Comparison of ENCODE assay signal across 5 fruit fly cellular contexts in genomic region chr3R:15410689-15411587, dm6.
TF ChIP-seq lines count a peak whose summit lies in the region.

No protein-coding gene starts in this region.

- no peak for TF ChIP-seq CTCF in whole organism, embryonic (GFP tag; optimal IDR thresholded peaks at IDR 0.05; lab: Kevin White, UChicago)

TF ChIP-seq in whole organism, adult, 20 proteins besides CTCF, POLR2A, EP300 and RAD21:
- TF ChIP-seq CG7101 (tag; optimal IDR thresholded peaks at IDR 0.05; lab: Kevin White, UChicago) (no peak), tj (GFP tag; optimal IDR thresholded peaks at IDR 0.05; lab: Kevin White, UChicago) (peak; percentile 99), kay (GFP tag; lab: Kevin White, UChicago; ENCODE audit: borderline replicate concordance) (peak; percentile 79), CG12768 (GFP tag; optimal IDR thresholded peaks at IDR 0.05; lab: Kevin White, UChicago) (peak; percentile 65)
TF ChIP-seq in whole organism, adult: peak in this region for 3.

TF ChIP-seq in whole organism, embryonic, 481 proteins besides CTCF, POLR2A, EP300 and RAD21 (continues in another document):
- TF ChIP-seq sob (GFP tag; IDR thresholded peaks at IDR 0.05; lab: Robert Waterston, UW) (no peak; the same call in 1 of the 2 replicates), CG43689 (GFP tag; IDR thresholded peaks at IDR 0.05; lab: Robert Waterston, UW) (no peak), CG9215 (GFP tag; IDR thresholded peaks at IDR 0.05; lab: Robert Waterston, UW) (no peak), vvl (GFP tag; IDR thresholded peaks at IDR 0.05; lab: Robert Waterston, UW) (peak; percentile 40; the same call in 1 of the 2 replicates), sens (GFP tag; lab: Kevin White, UChicago) (peak; percentile 10), sd (tag; optimal IDR thresholded peaks at IDR 0.05; lab: Kevin White, UChicago) (no peak), CG12744 (GFP tag; optimal IDR thresholded peaks at IDR 0.05; lab: Kevin White, UChicago) (no peak), CG8089 (GFP tag; optimal IDR thresholded peaks at IDR 0.05; lab: Kevin White, UChicago) (no peak), CG11695 (GFP tag; IDR thresholded peaks at IDR 0.05; lab: Robert Waterston, UW) (no peak), crol (GFP tag; IDR thresholded peaks at IDR 0.05; lab: Robert Waterston, UW) (peak; percentile 73), Drgx (GFP tag; IDR thresholded peaks at IDR 0.05; lab: Robert Waterston, UW) (peak; percentile 48; the same call in 1 of the 2 replicates), zfh1 (GFP tag; IDR thresholded peaks at IDR 0.05; lab: Robert Waterston, UW) (0 out of 3 replicates have a peak, but pooled peaks have one; percentile 4), Hey (tag; optimal IDR thresholded peaks at IDR 0.05; lab: Kevin White, UChicago) (peak; percentile 71), nerfin-1 (tag; optimal IDR thresholded peaks at IDR 0.05; lab: Kevin White, UChicago) (peak; percentile 4), Ets65A (GFP tag; lab: Kevin White, UChicago) (peak; percentile 19), HLH54F (GFP tag; optimal IDR thresholded peaks at IDR 0.05; lab: Kevin White, UChicago) (no peak), luna (GFP tag; optimal IDR thresholded peaks at IDR 0.05; lab: Kevin White, UChicago) (no peak), Med (GFP tag; lab: Kevin White, UChicago) (peak; percentile 50), ewg (GFP tag; optimal IDR thresholded peaks at IDR 0.05; lab: Kevin White, UChicago) (peak; percentile 6), CG6791 (GFP tag; IDR thresholded peaks at IDR 0.05; lab: Robert Waterston, UW; ENCODE audit: partially characterized antibody) (0 out of 3 replicates have a peak, but pooled peaks have one; percentile 13), ci (GFP tag; IDR thresholded peaks at IDR 0.05; lab: Robert Waterston, UW) (0 out of 3 replicates have a peak, but pooled peaks have one; percentile 11)

TF ChIP-seq in whole organism, prepupa, 60 proteins besides CTCF, POLR2A, EP300 and RAD21 (continues in another document):
- no peak for TF ChIP-seq fd85E (GFP tag; optimal IDR thresholded peaks at IDR 0.05; lab: Kevin White, UChicago)
- TF ChIP-seq CG6808 (GFP tag; optimal IDR thresholded peaks at IDR 0.05; lab: Kevin White, UChicago) = no peak
- TF ChIP-seq Met (GFP tag; optimal IDR thresholded peaks at IDR 0.05; lab: Kevin White, UChicago) = peak; percentile 19
- no peak for TF ChIP-seq CG10631 (GFP tag; optimal IDR thresholded peaks at IDR 0.05; lab: Kevin White, UChicago)
- TF ChIP-seq CG16779 (tag; optimal IDR thresholded peaks at IDR 0.05; lab: Kevin White, UChicago) = no peak
- TF ChIP-seq eg (GFP tag; IDR thresholded peaks at IDR 0.05; lab: Robert Waterston, UW) = no peak
- TF ChIP-seq Hr38 (GFP tag; optimal IDR thresholded peaks at IDR 0.05; lab: Kevin White, UChicago) = no peak
- TF ChIP-seq Sox14 (GFP tag; optimal IDR thresholded peaks at IDR 0.05; lab: Kevin White, UChicago) = no peak
- TF ChIP-seq achi (GFP tag; optimal IDR thresholded peaks at IDR 0.05; lab: Kevin White, UChicago) = no peak
- no peak for TF ChIP-seq CG32006 (GFP tag; optimal IDR thresholded peaks at IDR 0.05; lab: Kevin White, UChicago)
- no peak for TF ChIP-seq CG6276 (GFP tag; optimal IDR thresholded peaks at IDR 0.05; lab: Kevin White, UChicago)
- TF ChIP-seq CG11902 (GFP tag; optimal IDR thresholded peaks at IDR 0.05; lab: Kevin White, UChicago) = no peak
- no peak for TF ChIP-seq CG31627 (GFP tag; optimal IDR thresholded peaks at IDR 0.05; lab: Kevin White, UChicago)
- peak; percentile 30 for TF ChIP-seq CG6854 (GFP tag; optimal IDR thresholded peaks at IDR 0.05; lab: Kevin White, UChicago)
- no peak for TF ChIP-seq Sox15 (GFP tag; optimal IDR thresholded peaks at IDR 0.05; lab: Kevin White, UChicago)
- no peak for TF ChIP-seq Lpt (GFP tag; optimal IDR thresholded peaks at IDR 0.05; lab: Kevin White, UChicago)
- no peak for TF ChIP-seq CG8632 (GFP tag; optimal IDR thresholded peaks at IDR 0.05; lab: Kevin White, UChicago)
- peak; percentile 26; the same call in 1 of the 3 replicates for TF ChIP-seq CG6163 (GFP tag; IDR thresholded peaks at IDR 0.05; lab: Robert Waterston, UW)
- TF ChIP-seq CG34406 (GFP tag; optimal IDR thresholded peaks at IDR 0.05; lab: Kevin White, UChicago) = no peak
- TF ChIP-seq Eip78C (GFP tag; lab: Kevin White, UChicago) = peak; percentile 6
- no peak for TF ChIP-seq net (GFP tag; optimal IDR thresholded peaks at IDR 0.05; lab: Kevin White, UChicago)
- TF ChIP-seq CG10669 (GFP tag; optimal IDR thresholded peaks at IDR 0.05; lab: Kevin White, UChicago) = no peak
- TF ChIP-seq dsx (GFP tag; optimal IDR thresholded peaks at IDR 0.05; lab: Kevin White, UChicago; ENCODE audit: poor library complexity, severe bottlenecking) = no peak
- no peak for TF ChIP-seq cyc (GFP tag; optimal IDR thresholded peaks at IDR 0.05; lab: Kevin White, UChicago)

TF ChIP-seq in whole organism, pupa, 21 proteins besides CTCF, POLR2A, EP300 and RAD21:
- no peak for TF ChIP-seq CG15710 (tag; optimal IDR thresholded peaks at IDR 0.05; lab: Kevin White, UChicago)
- TF ChIP-seq fd96Ca (GFP tag; IDR thresholded peaks at IDR 0.05; lab: Robert Waterston, UW) = no peak; the same call in 1 of the 3 replicates
- peak; percentile 24 for TF ChIP-seq CG13204 (GFP tag; optimal IDR thresholded peaks at IDR 0.05; lab: Kevin White, UChicago)
- TF ChIP-seq CG12605 (GFP tag; IDR thresholded peaks at IDR 0.05; lab: Robert Waterston, UW) = no peak; the same call in 1 of the 2 replicates
- TF ChIP-seq Pif1B (GFP tag; optimal IDR thresholded peaks at IDR 0.05; lab: Kevin White, UChicago) = no peak
- peak; percentile 89 for TF ChIP-seq EcR (GFP tag; optimal IDR thresholded peaks at IDR 0.05; lab: Kevin White, UChicago)
- no peak for TF ChIP-seq CG17806 (tag; optimal IDR thresholded peaks at IDR 0.05; lab: Kevin White, UChicago)
- TF ChIP-seq D1 (tag; optimal IDR thresholded peaks at IDR 0.05; lab: Kevin White, UChicago) = no peak
- no peak for TF ChIP-seq Snoo (tag; optimal IDR thresholded peaks at IDR 0.05; lab: Kevin White, UChicago)
- no peak for TF ChIP-seq CG34367 (tag; optimal IDR thresholded peaks at IDR 0.05; lab: Kevin White, UChicago)

TF ChIP-seq in whole organism, wandering third instar larva, 38 proteins besides CTCF, POLR2A, EP300 and RAD21:
- TF ChIP-seq Jra (GFP tag; optimal IDR thresholded peaks at IDR 0.05; lab: Kevin White, UChicago) (peak; percentile 30), Dfd (GFP tag; optimal IDR thresholded peaks at IDR 0.05; lab: Kevin White, UChicago) (no peak)
